Fruit fly (Drosophila melanogaster) whole organism, wandering third instar larva: Measurements from ENCODE around the gene CG14641.

Source experiments
- Abd-B ChIP-seq: fragments of >200 bp; optimal IDR thresholded peaks from 2 replicates; lab custom pipeline; 2017; ENCODE audit warnings: missing biosample characterization, missing genetic modification characterization
- CG32264 ChIP-seq: fragments of 200-800 bp; sonication (Bioruptor generic); optimal IDR thresholded peaks from 2 replicates; lab custom pipeline; 2016; ENCODE audit warnings: missing biosample characterization, missing genetic modification characterization
- CG9705 ChIP-seq: fragments of 200-800 bp; sonication (Bioruptor generic); optimal IDR thresholded peaks from 2 replicates; lab custom pipeline; 2018; ENCODE audit warnings: missing biosample characterization, mild to moderate bottlenecking, missing genetic modification characterization
- CrebA ChIP-seq: fragments of 200-800 bp; sonication (Bioruptor generic); optimal IDR thresholded peaks from 2 replicates; lab custom pipeline; 2016; ENCODE audit warnings: missing biosample characterization, mild to moderate bottlenecking, missing genetic modification characterization, borderline replicate concordance
- Dfd ChIP-seq: fragments of >200 bp; optimal IDR thresholded peaks from 2 replicates; lab custom pipeline; 2017; ENCODE audit warnings: missing biosample characterization, missing genetic modification characterization
- Dif ChIP-seq: fragments of 200-275, 200-300 bp; sonication (Bioruptor generic); optimal IDR thresholded peaks from 2 replicates; lab custom pipeline; 2018; ENCODE audit warnings: missing biosample characterization, missing genetic modification characterization; ENCODE audit not compliant: partially characterized antibody
- GATAd ChIP-seq: sonication (Bioruptor generic); optimal IDR thresholded peaks from 2 replicates; lab custom pipeline; 2016; ENCODE audit warnings: missing biosample characterization, missing genetic modification characterization
- HLH106 ChIP-seq: fragments of 200-800 bp; optimal IDR thresholded peaks from 3 replicates; lab custom pipeline; 2019; ENCODE audit warnings: missing biosample characterization, mild to moderate bottlenecking, missing genetic modification characterization, moderate library complexity
- Hnf4 ChIP-seq: fragments of 200-800 bp; sonication (Bioruptor generic); optimal IDR thresholded peaks from 2 replicates; lab custom pipeline; 2016; ENCODE audit warnings: missing biosample characterization, mild to moderate bottlenecking, missing genetic modification characterization
- Hr78 ChIP-seq: fragments of >200 bp; optimal IDR thresholded peaks from 2 replicates; lab custom pipeline; 2017; ENCODE audit warnings: missing biosample characterization, missing genetic modification characterization
- Hr83 ChIP-seq: fragments of 200-300 bp; sonication (Bioruptor generic); optimal IDR thresholded peaks from 2 replicates; lab custom pipeline; 2016; ENCODE audit warnings: missing biosample characterization, mild to moderate bottlenecking, missing genetic modification characterization, moderate library complexity; ENCODE audit not compliant: poor library complexity, severe bottlenecking
- Jra ChIP-seq: sonication (Bioruptor generic); optimal IDR thresholded peaks from 2 replicates; lab custom pipeline; 2016; ENCODE audit warnings: missing biosample characterization, missing genetic modification characterization
- Mio ChIP-seq: sonication (Bioruptor generic); optimal IDR thresholded peaks from 2 replicates; lab custom pipeline; 2016; ENCODE audit warnings: missing biosample characterization, missing genetic modification characterization
- Myc ChIP-seq: fragments of >200 bp; optimal IDR thresholded peaks from 2 replicates; lab custom pipeline; 2017
- N ChIP-seq: fragments of >200 bp; optimal IDR thresholded peaks from 2 replicates; lab custom pipeline; 2018; ENCODE audit warnings: missing biosample characterization, missing external identifiers, missing genetic modification characterization
- OdsH ChIP-seq: fragments of 200-800 bp; sonication (Bioruptor generic); optimal IDR thresholded peaks from 2 replicates; lab custom pipeline; 2016; ENCODE audit warnings: missing biosample characterization, mild to moderate bottlenecking, missing genetic modification characterization
- Rel ChIP-seq, 2 experiments: fragments of 200-800 bp; sonication (Bioruptor generic) in 1 of 2; optimal IDR thresholded peaks; 2 replicates in 1 of 2; 3 replicates in 1 of 2; lab custom pipeline; 2016 to 2019; ENCODE audit warnings: mild to moderate bottlenecking in 2 of 2, missing biosample characterization in 2 of 2, missing genetic modification characterization in 2 of 2, moderate library complexity in 1 of 2
- Sp1 ChIP-seq: fragments of 200-800 bp; sonication (Bioruptor generic); optimal IDR thresholded peaks from 3 replicates; lab custom pipeline; 2019; ENCODE audit warnings: missing biosample characterization, mild to moderate bottlenecking, missing genetic modification characterization, moderate library complexity
- Vsx2 ChIP-seq: fragments of 200-300, 225-300 bp; sonication (Bioruptor generic); optimal IDR thresholded peaks from 2 replicates; lab custom pipeline; 2018; ENCODE audit warnings: missing biosample characterization, missing genetic modification characterization; ENCODE audit not compliant: partially characterized antibody
- br ChIP-seq: fragments of 200-800 bp; sonication (Bioruptor generic); optimal IDR thresholded peaks from 2 replicates; lab custom pipeline; 2016; ENCODE audit warnings: missing biosample characterization, missing genetic modification characterization
- brk ChIP-seq: fragments of 200-800 bp; sonication (Bioruptor generic); optimal IDR thresholded peaks from 2 replicates; lab custom pipeline; 2016; ENCODE audit warnings: missing biosample characterization, mild to moderate bottlenecking, missing genetic modification characterization
- dl ChIP-seq, 2 experiments: fragments of 175-275, 200-275 bp in 1 of 2; fragments of 200-275 bp in 1 of 2; sonication (Bioruptor generic); optimal IDR thresholded peaks; lab custom pipeline; 2018; ENCODE audit warnings: mild to moderate bottlenecking in 2 of 2, missing biosample characterization in 2 of 2, missing genetic modification characterization in 2 of 2, moderate library complexity in 2 of 2; ENCODE audit not compliant: partially characterized antibody in 2 of 2, insufficient read depth in 1 of 2
- dmrt93B ChIP-seq: fragments of 200-800 bp; sonication (Bioruptor generic); optimal IDR thresholded peaks from 2 replicates; lab custom pipeline; 2018; ENCODE audit warnings: missing biosample characterization, mild to moderate bottlenecking, missing genetic modification characterization
- dsf ChIP-seq: sonication (Bioruptor generic); optimal IDR thresholded peaks from 2 replicates; lab custom pipeline; 2016; ENCODE audit warnings: missing biosample characterization, missing genetic modification characterization, borderline replicate concordance
- ey ChIP-seq: fragments of 200-800 bp; sonication (Bioruptor generic); optimal IDR thresholded peaks from 2 replicates; lab custom pipeline; 2016; ENCODE audit warnings: missing biosample characterization, missing genetic modification characterization
- foxo ChIP-seq, 2 experiments: fragments of 200-800 bp; sonication (Bioruptor generic); optimal IDR thresholded peaks; 2 replicates in 1 of 2; 3 replicates in 1 of 2; lab custom pipeline; 2016 to 2017; ENCODE audit warnings: missing biosample characterization in 2 of 2, missing genetic modification characterization in 2 of 2
- fru ChIP-seq: fragments of 200-800 bp; sonication (Bioruptor generic); optimal IDR thresholded peaks from 3 replicates; lab custom pipeline; 2016; ENCODE audit warnings: missing biosample characterization, mild to moderate bottlenecking, missing genetic modification characterization
- h ChIP-seq: fragments of 200-800 bp; sonication (Bioruptor generic); optimal IDR thresholded peaks from 3 replicates; lab custom pipeline; 2016; ENCODE audit warnings: missing biosample characterization, mild to moderate bottlenecking, missing genetic modification characterization
- jim ChIP-seq: fragments of 175-275, 200-325 bp; sonication (Bioruptor generic); optimal IDR thresholded peaks from 2 replicates; lab custom pipeline; 2016; ENCODE audit warnings: missing biosample characterization, mild to moderate bottlenecking, missing genetic modification characterization
- lola ChIP-seq: fragments of >200 bp; optimal IDR thresholded peaks from 2 replicates; lab custom pipeline; 2017; ENCODE audit warnings: missing biosample characterization, missing genetic modification characterization
- pan ChIP-seq: fragments of >200 bp; optimal IDR thresholded peaks from 2 replicates; lab custom pipeline; 2017
- psq ChIP-seq: fragments of 200-800 bp; sonication (Bioruptor generic); optimal IDR thresholded peaks from 3 replicates; lab custom pipeline; 2017; ENCODE audit warnings: missing biosample characterization, mild to moderate bottlenecking, missing genetic modification characterization, moderate library complexity
- rgr ChIP-seq: fragments of 200-800 bp; sonication (Bioruptor generic); optimal IDR thresholded peaks from 3 replicates; lab custom pipeline; 2016; ENCODE audit warnings: missing biosample characterization, mild to moderate bottlenecking, missing genetic modification characterization
- sage ChIP-seq: fragments of 200-800 bp; sonication (Bioruptor generic); optimal IDR thresholded peaks from 2 replicates; lab custom pipeline; 2016; ENCODE audit warnings: missing biosample characterization, mild to moderate bottlenecking, missing genetic modification characterization
- sv ChIP-seq: fragments of 200-800 bp; sonication (Bioruptor generic); optimal IDR thresholded peaks from 3 replicates; lab custom pipeline; 2016; ENCODE audit warnings: missing biosample characterization, missing genetic modification characterization
- tai ChIP-seq: sonication (Bioruptor generic); optimal IDR thresholded peaks from 2 replicates; lab custom pipeline; 2016; ENCODE audit warnings: missing biosample characterization, missing genetic modification characterization
- usp ChIP-seq: fragments of >200 bp; optimal IDR thresholded peaks from 2 replicates; lab custom pipeline; 2017; ENCODE audit warnings: missing biosample characterization, missing genetic modification characterization
- woc ChIP-seq: sonication (Bioruptor generic); optimal IDR thresholded peaks from 2 replicates; lab custom pipeline; 2016; ENCODE audit warnings: missing biosample characterization, mild to moderate bottlenecking, missing genetic modification characterization

The CG14641 gene

DNA sequence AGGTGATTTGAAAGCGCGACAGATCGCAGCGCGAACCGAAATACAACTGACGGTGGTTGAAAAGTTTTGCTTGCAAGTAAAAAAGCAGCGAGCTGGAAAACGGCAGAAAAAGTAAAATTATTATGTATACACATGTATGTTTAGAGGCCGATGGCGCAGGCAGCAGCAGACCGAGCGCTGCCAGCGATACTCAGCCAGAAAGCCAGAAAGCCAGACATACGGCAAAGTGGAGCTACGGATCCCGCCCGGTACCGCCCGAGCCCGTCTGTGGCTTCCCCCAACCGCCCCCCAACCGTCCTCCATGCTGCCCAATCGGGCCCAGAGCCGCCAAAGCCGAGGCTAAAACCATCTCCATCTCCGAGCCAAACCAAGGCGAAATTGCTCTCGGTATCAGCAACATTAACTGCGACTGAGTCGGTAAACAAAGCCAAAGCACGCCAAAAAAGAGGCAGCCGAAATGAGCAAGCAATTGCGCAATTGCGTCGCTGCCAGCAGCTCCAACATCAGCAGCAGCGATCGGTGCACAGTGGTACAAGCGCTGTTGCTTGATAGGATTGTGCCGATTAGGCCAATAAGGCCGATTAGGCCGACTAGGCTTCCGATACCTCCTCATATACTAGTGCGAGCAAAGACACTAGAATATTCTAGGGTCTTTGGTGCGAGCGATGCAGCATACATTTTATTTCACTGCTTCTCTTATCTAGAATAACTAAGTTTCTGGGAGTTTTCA lies 16.7 kb downstream of the CG14641 start, which contains the start of gene CG14636:
CG14636 (minus strand) TSS at position 51 of the 730 bp plus-strand sequence.
- TF ChIP-seq N (GFP tag; lab: Kevin White, UChicago) (no peak), jim (no peak), foxo (GFP tag; optimal IDR thresholded peaks at IDR 0.05; lab: Kevin White, UChicago) (peak; percentile 21 to 60), Myc (lab: Kevin White, UChicago) (no peak), dl (GFP tag; optimal IDR thresholded peaks at IDR 0.05; lab: Kevin White, UChicago; ENCODE audit: insufficient read depth in 1 of 2, partially characterized antibody in 2 of 2) (no peak), OdsH (peak; percentile 48), Hr83 (no peak), HLH106 (tag; lab: Kevin White, UChicago) (peak; percentile 61), Hnf4 (peak; percentile 17), Abd-B (GFP tag; lab: Kevin White, UChicago) (no peak), Dif (GFP tag; lab: Kevin White, UChicago) (no peak), h (GFP tag; lab: Kevin White, UChicago) (peak; percentile 79), Rel (GFP tag; optimal IDR thresholded peaks at IDR 0.05; lab: Kevin White, UChicago) (no peak), Rel (tag; optimal IDR thresholded peaks at IDR 0.05; lab: Kevin White, UChicago) (peak; percentile 16), fru (peak; percentile 63), Jra (GFP tag; lab: Kevin White, UChicago) (no peak), rgr (peak; percentile 75), Sp1 (GFP tag; lab: Kevin White, UChicago) (peak; percentile 29), Dfd (peak; percentile 81), pan (lab: Kevin White, UChicago) (no peak), CG9705 (GFP tag; lab: Kevin White, UChicago) (peak; percentile 26), lola (no peak), sage (GFP tag; lab: Kevin White, UChicago) (no peak), ey (GFP tag; lab: Kevin White, UChicago) (peak; percentile 68), br (GFP tag; lab: Kevin White, UChicago) (peak; percentile 61), CrebA (GFP tag; lab: Kevin White, UChicago) (no peak), CG32264 (GFP tag; lab: Kevin White, UChicago) (peak; percentile 34), psq (GFP tag; lab: Kevin White, UChicago) (peak; percentile 27), tai (GFP tag; lab: Kevin White, UChicago) (no peak), GATAd (GFP tag; lab: Kevin White, UChicago) (no peak), Hr78 (GFP tag; lab: Kevin White, UChicago) (no peak), Vsx2 (GFP tag; lab: Kevin White, UChicago) (no peak), brk (GFP tag; lab: Kevin White, UChicago) (no peak), woc (GFP tag; lab: Kevin White, UChicago) (peak; percentile 55), sv (GFP tag; lab: Kevin White, UChicago) (peak; percentile 58), dsf (GFP tag; lab: Kevin White, UChicago) (no peak), usp (no peak), Mio (no peak), dmrt93B (GFP tag; lab: Kevin White, UChicago) (peak; percentile 31)
- TF ChIP-seq, all 38 proteins: peak for 18

dm6 chr3R:4214601-4215000 lies 17.5 kb downstream of the CG14641 start:
- TF ChIP-seq rgr (no peak), lola (no peak), woc (GFP tag; lab: Kevin White, UChicago) (no peak), Dfd (no peak), Rel (GFP tag; optimal IDR thresholded peaks at IDR 0.05; lab: Kevin White, UChicago) (no peak), Rel (tag; optimal IDR thresholded peaks at IDR 0.05; lab: Kevin White, UChicago) (no peak), dl (GFP tag; optimal IDR thresholded peaks at IDR 0.05; lab: Kevin White, UChicago; ENCODE audit: insufficient read depth in 1 of 2, partially characterized antibody in 2 of 2) (no peak), dmrt93B (GFP tag; lab: Kevin White, UChicago) (no peak), Dif (GFP tag; lab: Kevin White, UChicago) (no peak), ey (GFP tag; lab: Kevin White, UChicago) (no peak)
